Worm (Caenorhabditis elegans) whole organism, L4/young adult: ENCODE measurements around the gene T04C9.2.

Experiments used
- dao-5 ChIP-seq: sonication (generic microtip); optimal IDR thresholded peaks from 2 replicates; lab custom pipeline; 2016; ENCODE audit warnings: missing genotype, missing genetic modification characterization, moderate library complexity, missing compliant biosample characterization
- him-1 ChIP-seq: sonication (generic microtip); optimal IDR thresholded peaks from 2 replicates; lab custom pipeline; 2016; ENCODE audit warnings: missing genotype, missing genetic modification reagents, missing genetic modification characterization, missing compliant biosample characterization

DNA sequence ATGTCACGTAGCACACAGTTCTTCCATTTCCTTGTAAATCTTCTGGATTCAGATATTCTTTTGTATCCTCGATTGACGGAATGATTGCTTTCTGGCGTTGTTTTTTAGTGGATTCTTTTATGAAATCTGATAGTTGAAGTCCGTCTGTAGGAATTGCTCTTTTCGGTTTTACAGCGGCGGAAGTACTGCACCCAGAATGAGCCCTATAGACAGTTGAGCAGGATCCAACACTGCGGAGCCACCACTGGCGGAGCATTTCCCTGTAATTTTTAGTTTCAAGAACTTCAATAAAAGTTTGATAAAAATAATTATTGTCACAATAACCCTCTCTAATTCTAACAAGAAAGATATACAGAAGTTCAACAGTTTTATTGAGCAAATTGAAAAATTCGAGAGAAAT is 45.8 kb upstream of the T04C9.2 start, which contains the start of gene F25B5.5:
- TF ChIP-seq him-1 = no peak
- TF ChIP-seq dao-5 (tag; lab: Kevin White, UChicago) = no peak
